Fruit fly (Drosophila melanogaster) whole organism, embryonic: ENCODE results near the gene Mco4.
A peak's percentile ranks its signal among the peaks of the same experiment; 100 is the strongest.

ENCODE experiments used
- B-H2 ChIP-seq: fragments of 200-800 bp; sonication (Bioruptor generic); optimal IDR thresholded peaks from 2 replicates; lab custom pipeline; 2018; ENCODE audit warnings: missing biosample characterization, mild to moderate bottlenecking, missing genetic modification characterization
- BEAF-32 ChIP-seq: fragments of 200-800 bp; sonication (Bioruptor generic); optimal IDR thresholded peaks from 3 replicates; lab custom pipeline; 2017; ENCODE audit warnings: missing biosample characterization, missing genetic modification characterization, mild to moderate bottlenecking, moderate library complexity, missing genetic modification reagents
- CG12104 ChIP-seq: fragments of 200-800 bp; sonication (Bioruptor generic); optimal IDR thresholded peaks from 3 replicates; lab custom pipeline; 2016; ENCODE audit warnings: missing biosample characterization, missing genetic modification characterization
- CG13287 ChIP-seq: fragments of 200-800 bp; sonication (Bioruptor generic); IDR thresholded peaks from 2 replicates; pipeline ENCODE4 v1.3.6; 2022; ENCODE audit warnings: missing biosample characterization, missing genetic modification characterization; ENCODE audit not compliant: partially characterized antibody
- CG14965 ChIP-seq: fragments of 200-800 bp; sonication (Bioruptor generic); optimal IDR thresholded peaks from 2 replicates; lab custom pipeline; 2016; ENCODE audit warnings: missing biosample characterization, missing genetic modification characterization, borderline replicate concordance
- CG1529 ChIP-seq: fragments of 200-800 bp; sonication (Bioruptor generic); optimal IDR thresholded peaks from 3 replicates; lab custom pipeline; 2018; ENCODE audit warnings: missing biosample characterization, missing genetic modification characterization
- CG16779 ChIP-seq: fragments of 200-800 bp; sonication (Bioruptor generic); IDR thresholded peaks from 2 replicates; pipeline ENCODE4 v1.3.6; 2022; ENCODE audit warnings: missing biosample characterization, missing genetic modification characterization
- CG16815 ChIP-seq: fragments of 200-800 bp; sonication (Bioruptor generic); optimal IDR thresholded peaks from 3 replicates; lab custom pipeline; 2017; ENCODE audit warnings: missing biosample characterization, mild to moderate bottlenecking, missing genetic modification characterization
- CG1832 ChIP-seq: fragments of 200-800 bp; sonication (Bioruptor generic); optimal IDR thresholded peaks from 2 replicates; lab custom pipeline; 2017; ENCODE audit warnings: missing biosample characterization, mild to moderate bottlenecking, missing genetic modification characterization, inconsistent platforms
- CG2199 ChIP-seq: fragments of 200-800 bp; sonication (Bioruptor generic); IDR thresholded peaks from 3 replicates; pipeline ENCODE4 v1.3.6; 2022; ENCODE audit warnings: missing biosample characterization, missing genetic modification characterization
- CG31365 ChIP-seq: fragments of 200-800 bp; sonication (Bioruptor generic); optimal IDR thresholded peaks from 2 replicates; lab custom pipeline; 2018; ENCODE audit warnings: missing biosample characterization, mild to moderate bottlenecking, missing genetic modification characterization
- CG31388 ChIP-seq: fragments of 200-800 bp; sonication (Bioruptor generic); optimal IDR thresholded peaks from 2 replicates; lab custom pipeline; 2016; ENCODE audit warnings: missing biosample characterization, missing genetic modification characterization
- CG32532 ChIP-seq: fragments of 200-800 bp; sonication (Bioruptor generic); IDR thresholded peaks from 2 replicates; pipeline ENCODE4 v1.3.6; 2022; ENCODE audit warnings: missing biosample characterization, missing genetic modification characterization
- CG3281 ChIP-seq: fragments of 200-800 bp; sonication (Bioruptor generic); optimal IDR thresholded peaks from 3 replicates; lab custom pipeline; 2017; ENCODE audit warnings: missing biosample characterization, mild to moderate bottlenecking, missing genetic modification characterization
- CG3726 ChIP-seq: fragments of 200-800 bp; sonication (Bioruptor generic); IDR thresholded peaks from 3 replicates; pipeline ENCODE4, ENCODE4 v1.3.6; 2022; ENCODE audit warnings: missing biosample characterization, missing genetic modification characterization
- CG6854 ChIP-seq: fragments of 200-800 bp; sonication (Bioruptor generic); optimal IDR thresholded peaks from 3 replicates; lab custom pipeline; 2017; ENCODE audit warnings: missing biosample characterization, mild to moderate bottlenecking, missing genetic modification characterization
- CG7839 ChIP-seq: fragments of 200-800 bp; sonication (Bioruptor generic); optimal IDR thresholded peaks from 3 replicates; lab custom pipeline; 2018; ENCODE audit warnings: missing biosample characterization, mild to moderate bottlenecking, missing genetic modification characterization, moderate library complexity
- CG9727 ChIP-seq: fragments of 200-800 bp; sonication (Bioruptor generic); optimal IDR thresholded peaks from 3 replicates; lab custom pipeline; 2017; ENCODE audit warnings: missing biosample characterization, mild to moderate bottlenecking, missing genetic modification characterization
- CoRest ChIP-seq: fragments of 200-800 bp; sonication (Bioruptor generic); optimal IDR thresholded peaks from 3 replicates; lab custom pipeline; 2018; ENCODE audit warnings: missing biosample characterization, mild to moderate bottlenecking, missing genetic modification characterization, moderate library complexity
- D ChIP-seq, 2 experiments: fragments of 200-800 bp in 1 of 2; fragments of >200 bp in 1 of 2; sonication (Bioruptor generic) in 1 of 2; optimal IDR thresholded peaks; 2 replicates in 1 of 2; 3 replicates in 1 of 2; lab custom pipeline; 2017; ENCODE audit warnings: mild to moderate bottlenecking in 1 of 2, missing biosample characterization in 1 of 2, missing genetic modification characterization in 1 of 2, missing genetic modification reagents in 1 of 2
- Deaf1 ChIP-seq: fragments of 200-800 bp; optimal IDR thresholded peaks from 3 replicates; lab custom pipeline; 2019; ENCODE audit warnings: missing biosample characterization, mild to moderate bottlenecking, missing genetic modification characterization, moderate library complexity
- Mad ChIP-seq: fragments of 200-800 bp; sonication (Bioruptor generic); optimal IDR thresholded peaks from 2 replicates; lab custom pipeline; 2016; ENCODE audit warnings: missing biosample characterization, missing genetic modification characterization
- Max ChIP-seq: fragments of 200-800 bp; sonication (Bioruptor generic); optimal IDR thresholded peaks from 2 replicates; lab custom pipeline; 2016; ENCODE audit warnings: missing biosample characterization, mild to moderate bottlenecking, missing genetic modification characterization
- PHDP ChIP-seq: fragments of 200-800 bp; sonication (Bioruptor generic); optimal IDR thresholded peaks from 3 replicates; lab custom pipeline; 2018; ENCODE audit warnings: missing biosample characterization, mild to moderate bottlenecking, missing genetic modification characterization, moderate library complexity
- Side ChIP-seq: fragments of 200-800 bp; sonication (Bioruptor generic); optimal IDR thresholded peaks from 2 replicates; lab custom pipeline; 2016; ENCODE audit warnings: missing biosample characterization, missing genetic modification characterization
- ab ChIP-seq: fragments of 200-800 bp; sonication (Bioruptor generic); optimal IDR thresholded peaks from 2 replicates; lab custom pipeline; 2016; ENCODE audit warnings: missing biosample characterization, missing genetic modification characterization
- br ChIP-seq: fragments of >200 bp; optimal IDR thresholded peaks from 2 replicates; lab custom pipeline; 2017
- crc ChIP-seq: fragments of 200-800 bp; sonication (Bioruptor generic); optimal IDR thresholded peaks from 2 replicates; lab custom pipeline; 2016; ENCODE audit warnings: missing biosample characterization, missing genetic modification characterization
- dan ChIP-seq: fragments of 200-800 bp; sonication (Bioruptor generic); IDR thresholded peaks from 2 replicates; pipeline ENCODE4 v1.3.6; 2022; ENCODE audit warnings: missing biosample characterization, missing genetic modification characterization
- dm ChIP-seq: fragments of 200-800 bp; sonication (Bioruptor generic); optimal IDR thresholded peaks from 3 replicates; lab custom pipeline; 2016; ENCODE audit warnings: missing biosample characterization, missing genetic modification characterization
- emc ChIP-seq: fragments of 200-800 bp; sonication (Bioruptor generic); optimal IDR thresholded peaks from 2 replicates; lab custom pipeline; 2016; ENCODE audit warnings: missing biosample characterization, missing genetic modification characterization
- fru ChIP-seq: fragments of >200 bp; optimal IDR thresholded peaks from 2 replicates; lab custom pipeline; 2017
- hb ChIP-seq: fragments of 200-800 bp; sonication (Bioruptor generic); IDR thresholded peaks from 3 replicates; pipeline ENCODE4 v1.3.6; 2022; ENCODE audit warnings: missing biosample characterization, missing genetic modification characterization; ENCODE audit not compliant: partially characterized antibody
- hkb ChIP-seq, 2 experiments: fragments of 200-800 bp in 1 of 2; fragments of >200 bp in 1 of 2; sonication (Bioruptor generic) in 1 of 2; IDR thresholded peaks in 1 of 2; optimal IDR thresholded peaks in 1 of 2; 2 replicates each; pipeline versions ENCODE4 v1.3.6 to Lab custom; 2017 to 2022; ENCODE audit warnings: missing biosample characterization in 1 of 2, missing genetic modification characterization in 1 of 2
- ind ChIP-seq: fragments of 200-800 bp; sonication (Bioruptor generic); optimal IDR thresholded peaks from 3 replicates; lab custom pipeline; 2016; ENCODE audit warnings: missing biosample characterization, missing genetic modification characterization
- inv ChIP-seq: fragments of 200-800 bp; sonication (Bioruptor generic); IDR thresholded peaks from 2 replicates; pipeline ENCODE4 v1.3.6; 2022; ENCODE audit warnings: missing biosample characterization, missing genetic modification characterization; ENCODE audit not compliant: partially characterized antibody
- klu ChIP-seq: fragments of 200-800 bp; sonication (Bioruptor generic); IDR thresholded peaks from 2 replicates; pipeline ENCODE4 v1.3.6; 2022; ENCODE audit warnings: missing biosample characterization, missing genetic modification characterization
- lov ChIP-seq, 2 experiments: fragments of 200-800 bp in 1 of 2; fragments of >200 bp in 1 of 2; sonication (Bioruptor generic) in 1 of 2; IDR thresholded peaks in 1 of 2; optimal IDR thresholded peaks in 1 of 2; 2 replicates in 1 of 2; 3 replicates in 1 of 2; pipeline versions ENCODE4 v1.3.6 to Lab custom; 2017 to 2022; ENCODE audit warnings: missing biosample characterization in 1 of 2, missing genetic modification characterization in 1 of 2
- mld ChIP-seq: fragments of 200-800 bp; sonication (Bioruptor generic); IDR thresholded peaks from 3 replicates; pipeline ENCODE4 v1.3.6; 2022; ENCODE audit warnings: missing biosample characterization, missing genetic modification characterization; ENCODE audit not compliant: partially characterized antibody
- nerfin-2 ChIP-seq: fragments of 200-800 bp; sonication (Bioruptor generic); IDR thresholded peaks from 2 replicates; pipeline ENCODE4 v1.3.6; 2022; ENCODE audit warnings: missing biosample characterization, missing genetic modification characterization; ENCODE audit not compliant: partially characterized antibody
- peb ChIP-seq: fragments of 200-800 bp; sonication (Bioruptor generic); IDR thresholded peaks from 2 replicates; pipeline ENCODE4 v1.3.6; 2022; ENCODE audit warnings: missing biosample characterization, missing genetic modification characterization
- sob ChIP-seq: fragments of 200-800 bp; sonication (Bioruptor generic); IDR thresholded peaks from 2 replicates; pipeline ENCODE4 v1.3.6; 2022; ENCODE audit warnings: missing biosample characterization, missing genetic modification characterization
- ssp ChIP-seq: fragments of 200-800 bp; sonication (Bioruptor generic); IDR thresholded peaks from 2 replicates; pipeline ENCODE4 v1.3.6; 2022; ENCODE audit warnings: missing biosample characterization, missing genetic modification characterization
- tll ChIP-seq, 2 experiments: fragments of 200-800 bp in 1 of 2; fragments of >200 bp in 1 of 2; sonication (Bioruptor generic) in 1 of 2; optimal IDR thresholded peaks; 2 replicates each; lab custom pipeline; 2017 to 2019; ENCODE audit warnings: missing biosample characterization in 2 of 2, missing genetic modification characterization in 2 of 2, mild to moderate bottlenecking in 1 of 2, moderate library complexity in 1 of 2
- twi ChIP-seq: fragments of 200-800 bp; optimal IDR thresholded peaks from 2 replicates; lab custom pipeline; 2019; ENCODE audit warnings: missing biosample characterization, mild to moderate bottlenecking, missing genetic modification characterization, moderate library complexity
- wdn ChIP-seq: fragments of 200-800 bp; sonication (Bioruptor generic); IDR thresholded peaks from 2 replicates; pipeline ENCODE4 v1.3.6; 2022; ENCODE audit warnings: missing biosample characterization, missing genetic modification characterization
- wek ChIP-seq: fragments of 200-800 bp; sonication (Bioruptor generic); optimal IDR thresholded peaks from 3 replicates; lab custom pipeline; 2018; ENCODE audit warnings: missing biosample characterization, mild to moderate bottlenecking, missing genetic modification characterization, moderate library complexity

The Mco4 gene

DNA sequence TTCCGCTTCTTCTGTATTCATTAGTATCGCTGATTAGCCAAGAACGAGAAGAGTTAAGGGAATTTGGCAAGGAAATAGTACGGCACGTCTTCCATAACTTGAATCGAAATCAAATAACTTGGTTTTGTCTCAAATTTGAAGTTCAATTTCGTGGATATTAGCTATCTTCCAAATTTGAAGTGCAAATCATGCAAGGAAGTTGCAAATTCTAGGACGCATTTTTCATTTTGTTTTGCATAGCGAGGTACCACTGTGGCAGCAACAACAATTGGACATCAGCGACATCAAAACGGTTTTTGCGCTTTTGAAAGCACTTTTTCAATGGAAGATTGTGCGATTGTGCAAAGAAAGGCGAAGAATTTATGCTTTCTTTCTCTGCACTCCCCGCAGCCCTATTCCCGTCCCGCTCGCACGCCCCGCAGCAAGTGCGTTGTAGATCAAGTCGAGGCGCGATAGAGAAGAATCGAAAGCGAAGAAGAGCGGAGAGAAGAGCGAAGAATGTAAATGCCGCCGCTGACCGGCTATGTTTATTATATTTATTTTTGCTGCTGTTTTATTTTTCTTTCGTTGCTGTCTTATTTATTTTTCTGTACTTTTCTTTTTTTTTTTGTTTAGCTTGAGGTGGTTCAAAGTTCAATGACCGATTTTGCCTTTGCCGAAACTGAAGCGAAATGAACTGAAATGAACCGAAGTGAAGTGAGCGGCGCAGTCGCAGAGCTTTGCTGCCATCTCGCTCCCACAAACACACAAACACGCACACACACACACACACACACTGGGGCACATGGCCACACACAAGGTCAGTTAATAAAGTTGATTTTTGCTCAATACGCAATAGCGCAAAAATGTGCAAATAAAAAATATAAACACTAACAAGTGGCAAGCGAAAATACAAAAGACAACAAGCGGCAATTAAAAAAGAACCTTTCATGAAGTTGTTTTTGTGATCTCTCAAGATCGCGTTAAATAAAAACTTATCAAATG lies 25.5 kb upstream of the Mco4 start (continued):
- TF ChIP-seq CG3726 (no peak), PHDP (tag; lab: Kevin White, UChicago) (peak; percentile 41), inv (GFP tag; lab: Robert Waterston, UW) (no peak), klu (GFP tag; lab: Robert Waterston, UW) (no peak), B-H2 (GFP tag; lab: Kevin White, UChicago) (no peak), CoRest (tag; lab: Kevin White, UChicago) (peak; percentile 48), CG9727 (GFP tag; lab: Kevin White, UChicago) (peak; percentile 36), br (no peak), crc (peak; percentile 30), Deaf1 (tag; lab: Kevin White, UChicago) (no peak), ab (no peak), D (optimal IDR thresholded peaks at IDR 0.05; lab: Kevin White, UChicago) (no peak), D (GFP tag; optimal IDR thresholded peaks at IDR 0.05; lab: Kevin White, UChicago) (no peak), lov (optimal IDR thresholded peaks at IDR 0.05; lab: Kevin White, UChicago) (no peak), lov (GFP tag; IDR thresholded peaks at IDR 0.05; lab: Robert Waterston, UW) (no peak), Max (no peak), CG14965 (no peak), hb (GFP tag; lab: Robert Waterston, UW) (no peak), nerfin-2 (GFP tag; lab: Robert Waterston, UW) (no peak), dan (GFP tag; lab: Robert Waterston, UW) (no peak), CG6854 (GFP tag; lab: Kevin White, UChicago) (no peak), Mad (no peak), CG7839 (tag; lab: Kevin White, UChicago) (peak; percentile 69), ssp (GFP tag; lab: Robert Waterston, UW) (0 out of 2 replicates have a peak, but pooled peaks have one; percentile 20), wdn (no peak), mld (GFP tag; lab: Robert Waterston, UW) (no peak), peb (no peak), dm (GFP tag; lab: Kevin White, UChicago) (no peak), wek (no peak), CG12104 (GFP tag; lab: Kevin White, UChicago) (no peak), CG31365 (tag; lab: Kevin White, UChicago) (peak; percentile 25), CG32532 (GFP tag; lab: Robert Waterston, UW) (peak; percentile 74), CG13287 (GFP tag; lab: Robert Waterston, UW) (no peak), CG1832 (GFP tag; lab: Kevin White, UChicago) (peak; percentile 27), Side (peak; percentile 14), BEAF-32 (no peak), emc (peak; percentile 51), twi (no peak), sob (peak; percentile 41; the same call in 1 of the 2 replicates), tll (GFP tag; optimal IDR thresholded peaks at IDR 0.05; lab: Kevin White, UChicago) (no peak), ind (peak; percentile 80), CG1529 (GFP tag; lab: Kevin White, UChicago) (no peak), CG3281 (peak; percentile 71), fru (lab: Kevin White, UChicago) (no peak), CG16779 (GFP tag; lab: Robert Waterston, UW) (no peak), CG2199 (no peak), hkb (optimal IDR thresholded peaks at IDR 0.05; lab: Kevin White, UChicago) (no peak), hkb (GFP tag; IDR thresholded peaks at IDR 0.05; lab: Robert Waterston, UW) (peak; percentile 54; the same call in 1 of the 2 replicates), CG16815 (peak; percentile 62), CG31388 (GFP tag; lab: Kevin White, UChicago) (no peak)
